Fruit fly (Drosophila melanogaster) whole organism, embryonic: ENCODE data around the gene CG17321.
A peak's percentile ranks its signal among the peaks of the same experiment; 100 is the strongest.

ENCODE experiments used
- Ada2b ChIP-seq: fragments of 200-800 bp; sonication (Bioruptor generic); IDR thresholded peaks from 2 replicates; pipeline ENCODE4 v1.3.6; 2022; ENCODE audit warnings: missing biosample characterization, missing genetic modification characterization
- Atf3 ChIP-seq: fragments of 200-800 bp; sonication (Bioruptor generic); optimal IDR thresholded peaks from 3 replicates; lab custom pipeline; 2016; ENCODE audit warnings: missing biosample characterization, missing genetic modification characterization
- CG12155 ChIP-seq: fragments of 200-800 bp; sonication (Bioruptor generic); optimal IDR thresholded peaks from 3 replicates; lab custom pipeline; 2016; ENCODE audit warnings: missing biosample characterization, missing genetic modification characterization
- CG12236 ChIP-seq: fragments of 200-800 bp; sonication (Bioruptor generic); optimal IDR thresholded peaks from 2 replicates; lab custom pipeline; 2016; ENCODE audit warnings: missing biosample characterization, missing genetic modification characterization
- CG14667 ChIP-seq: fragments of 200-800 bp; sonication (Bioruptor generic); IDR thresholded peaks from 2 replicates; pipeline ENCODE4 v1.3.6; 2022; ENCODE audit warnings: missing biosample characterization, missing genetic modification characterization
- CG15269 ChIP-seq: fragments of 200-800 bp; sonication (Bioruptor generic); optimal IDR thresholded peaks from 2 replicates; lab custom pipeline; 2018; ENCODE audit warnings: missing biosample characterization, mild to moderate bottlenecking, missing genetic modification characterization, moderate library complexity
- CG17328 ChIP-seq: fragments of 200-800 bp; sonication (Bioruptor generic); IDR thresholded peaks from 2 replicates; pipeline ENCODE4 v1.3.6; 2022; ENCODE audit warnings: missing biosample characterization, missing genetic modification characterization
- CG17361 ChIP-seq: fragments of 200-800 bp; sonication (Bioruptor generic); IDR thresholded peaks from 3 replicates; pipeline ENCODE4 v1.3.6; 2022; ENCODE audit warnings: missing biosample characterization, missing genetic modification characterization
- CG2889 ChIP-seq: fragments of 200-800 bp; sonication (Bioruptor generic); IDR thresholded peaks from 3 replicates; pipeline ENCODE4 v1.3.6; 2022; ENCODE audit warnings: missing biosample characterization, missing genetic modification characterization
- CG30403 ChIP-seq: fragments of 200-800 bp; sonication (Bioruptor generic); optimal IDR thresholded peaks from 3 replicates; lab custom pipeline; 2016; ENCODE audit warnings: missing biosample characterization, missing genetic modification characterization
- CG30431 ChIP-seq: fragments of 200-800 bp; sonication (Bioruptor generic); optimal IDR thresholded peaks from 2 replicates; lab custom pipeline; 2017; ENCODE audit warnings: missing biosample characterization, missing genetic modification characterization
- CG32772 ChIP-seq: fragments of 200-800 bp; sonication (Bioruptor generic); IDR thresholded peaks from 2 replicates; pipeline ENCODE4 v1.3.6; 2022; ENCODE audit warnings: missing biosample characterization, missing genetic modification characterization
- CG3407 ChIP-seq: fragments of 200-800 bp; sonication (Bioruptor generic); optimal IDR thresholded peaks from 2 replicates; lab custom pipeline; 2018; ENCODE audit warnings: missing biosample characterization, mild to moderate bottlenecking, missing genetic modification characterization
- CG6272 ChIP-seq: fragments of 200-800 bp; sonication (Bioruptor generic); IDR thresholded peaks from 2 replicates; pipeline ENCODE4 v1.3.6; 2022; ENCODE audit warnings: missing biosample characterization, missing genetic modification characterization
- CG7372 ChIP-seq: fragments of 200-800 bp; sonication (Bioruptor generic); IDR thresholded peaks from 2 replicates; pipeline ENCODE4 v1.3.6; 2022; ENCODE audit warnings: missing biosample characterization, missing genetic modification characterization
- CG7786 ChIP-seq: fragments of 200-800 bp; sonication (Bioruptor generic); optimal IDR thresholded peaks from 2 replicates; lab custom pipeline; 2016; ENCODE audit warnings: missing biosample characterization, missing genetic modification characterization
- CG9609 ChIP-seq: fragments of 200-800 bp; sonication (Bioruptor generic); optimal IDR thresholded peaks from 3 replicates; lab custom pipeline; 2016; ENCODE audit warnings: missing biosample characterization, missing genetic modification characterization
- CG9817 ChIP-seq: fragments of 200-800 bp; sonication (Bioruptor generic); optimal IDR thresholded peaks from 2 replicates; lab custom pipeline; 2018; ENCODE audit warnings: missing biosample characterization, mild to moderate bottlenecking, missing genetic modification characterization, moderate library complexity
- CoRest ChIP-seq: fragments of 200-800 bp; sonication (Bioruptor generic); optimal IDR thresholded peaks from 3 replicates; lab custom pipeline; 2018; ENCODE audit warnings: missing biosample characterization, mild to moderate bottlenecking, missing genetic modification characterization, moderate library complexity
- CrebB ChIP-seq: fragments of 200-800 bp; sonication (Bioruptor generic); optimal IDR thresholded peaks from 3 replicates; lab custom pipeline; 2018; ENCODE audit warnings: missing biosample characterization, mild to moderate bottlenecking, missing genetic modification characterization
- D19B ChIP-seq: fragments of 200-800 bp; sonication (Bioruptor generic); optimal IDR thresholded peaks from 2 replicates; lab custom pipeline; 2017; ENCODE audit warnings: missing biosample characterization, mild to moderate bottlenecking, missing genetic modification characterization
- Hsf ChIP-seq: fragments of 200-800 bp; sonication (Bioruptor generic); optimal IDR thresholded peaks from 3 replicates; lab custom pipeline; 2016; ENCODE audit warnings: missing biosample characterization, missing genetic modification characterization
- MESR4 ChIP-seq: fragments of 200-800 bp; sonication (Bioruptor generic); optimal IDR thresholded peaks from 2 replicates; lab custom pipeline; 2018; ENCODE audit warnings: missing biosample characterization, mild to moderate bottlenecking, missing genetic modification characterization, moderate library complexity
- Nf-YC ChIP-seq: fragments of 200-800 bp; optimal IDR thresholded peaks from 3 replicates; lab custom pipeline; 2019; ENCODE audit warnings: missing biosample characterization, mild to moderate bottlenecking, missing genetic modification characterization, moderate library complexity
- Sry-β ChIP-seq: fragments of 200-800 bp; sonication (Bioruptor generic); optimal IDR thresholded peaks from 2 replicates; lab custom pipeline; 2018; ENCODE audit warnings: missing biosample characterization, mild to moderate bottlenecking, missing genetic modification characterization, moderate library complexity
- al ChIP-seq: fragments of 200-800 bp; sonication (Bioruptor generic); IDR thresholded peaks from 2 replicates; pipeline ENCODE4 v1.3.6; 2022; ENCODE audit warnings: missing biosample characterization, missing genetic modification characterization
- amos ChIP-seq: fragments of 200-800 bp; sonication (Bioruptor generic); IDR thresholded peaks from 2 replicates; pipeline ENCODE4 v1.3.6; 2022; ENCODE audit warnings: missing biosample characterization, missing genetic modification characterization; ENCODE audit not compliant: partially characterized antibody
- aop ChIP-seq: fragments of 200-800 bp; sonication (Bioruptor generic); IDR thresholded peaks from 2 replicates; pipeline ENCODE4 v1.3.6; 2022; ENCODE audit warnings: missing biosample characterization, missing genetic modification characterization
- ash1 ChIP-seq: fragments of 200-800 bp; sonication (Bioruptor generic); optimal IDR thresholded peaks from 2 replicates; lab custom pipeline; 2018; ENCODE audit warnings: missing biosample characterization, mild to moderate bottlenecking, missing genetic modification characterization
- bowl ChIP-seq: fragments of 200-800 bp; sonication (Bioruptor generic); IDR thresholded peaks from 2 replicates; pipeline ENCODE4 v1.3.6; 2022; ENCODE audit warnings: missing biosample characterization, missing genetic modification characterization
- chif ChIP-seq, 2 experiments: fragments of 200-800 bp; sonication (Bioruptor generic); optimal IDR thresholded peaks; 3 replicates each; lab custom pipeline; 2016; ENCODE audit warnings: missing biosample characterization in 2 of 2, missing genetic modification characterization in 2 of 2
- croc ChIP-seq: fragments of 200-800 bp; sonication (Bioruptor generic); conservative IDR thresholded peaks from 3 replicates; pipeline ENCODE4 v1.3.6; 2022; ENCODE audit warnings: missing biosample characterization, missing genetic modification characterization
- crol ChIP-seq: fragments of 200-800 bp; sonication (Bioruptor generic); IDR thresholded peaks from 2 replicates; pipeline ENCODE4 v1.3.6; 2022; ENCODE audit warnings: missing biosample characterization, missing genetic modification characterization
- cwo ChIP-seq: fragments of 200-800 bp; sonication (Bioruptor generic); optimal IDR thresholded peaks from 3 replicates; lab custom pipeline; 2017; ENCODE audit warnings: missing biosample characterization, missing genetic modification characterization, mild to moderate bottlenecking, moderate library complexity, missing genetic modification reagents
- dan ChIP-seq: fragments of 200-800 bp; sonication (Bioruptor generic); IDR thresholded peaks from 2 replicates; pipeline ENCODE4 v1.3.6; 2022; ENCODE audit warnings: missing biosample characterization, missing genetic modification characterization
- dpn ChIP-seq, 2 experiments: fragments of 200-800 bp; sonication (Bioruptor generic); optimal IDR thresholded peaks; 3 replicates each; lab custom pipeline; 2016; ENCODE audit warnings: missing biosample characterization in 2 of 2, missing genetic modification characterization in 2 of 2
- emc ChIP-seq: fragments of 200-800 bp; sonication (Bioruptor generic); optimal IDR thresholded peaks from 2 replicates; lab custom pipeline; 2016; ENCODE audit warnings: missing biosample characterization, missing genetic modification characterization
- gfzf ChIP-seq: fragments of 200-800 bp; sonication (Bioruptor generic); optimal IDR thresholded peaks from 2 replicates; lab custom pipeline; 2016; ENCODE audit warnings: missing biosample characterization, mild to moderate bottlenecking, missing genetic modification characterization, moderate library complexity
- grn ChIP-seq: fragments of 200-800 bp; sonication (Bioruptor generic); optimal IDR thresholded peaks from 3 replicates; lab custom pipeline; 2017; ENCODE audit warnings: missing biosample characterization, missing genetic modification characterization
- ham ChIP-seq: fragments of 200-800 bp; sonication (Bioruptor generic); IDR thresholded peaks from 2 replicates; pipeline ENCODE4 v1.3.6; 2022; ENCODE audit warnings: missing biosample characterization, missing genetic modification characterization
- klu ChIP-seq: fragments of 200-800 bp; sonication (Bioruptor generic); IDR thresholded peaks from 2 replicates; pipeline ENCODE4 v1.3.6; 2022; ENCODE audit warnings: missing biosample characterization, missing genetic modification characterization
- pan ChIP-seq, 4 experiments: fragments of >200 bp in 3 of 4; fragments of 200-800 bp in 1 of 4; sonication (Bioruptor generic) in 1 of 4; optimal IDR thresholded peaks in 3 of 4; IDR thresholded peaks in 1 of 4; 2 replicates each; pipeline versions ENCODE4 v1.3.6 to Lab custom; 2017 to 2022; ENCODE audit warnings: missing biosample characterization in 2 of 4, missing genetic modification characterization in 2 of 4, mixed read lengths in 1 of 4
- psq ChIP-seq: fragments of 200-800 bp; sonication (Bioruptor generic); optimal IDR thresholded peaks from 2 replicates; lab custom pipeline; 2017; ENCODE audit warnings: missing biosample characterization, missing genetic modification characterization
- sens ChIP-seq: fragments of 200-800 bp; sonication (Bioruptor generic); peaks from one replicate; lab custom pipeline; 2016; ENCODE audit warnings: missing biosample characterization, missing genetic modification characterization
- so ChIP-seq: fragments of 200-800 bp; sonication (Bioruptor generic); IDR thresholded peaks from 3 replicates; pipeline ENCODE4 v1.3.6; 2022; ENCODE audit warnings: missing biosample characterization, missing genetic modification characterization
- tin ChIP-seq: fragments of 200-800 bp; sonication (Bioruptor generic); optimal IDR thresholded peaks from 3 replicates; lab custom pipeline; 2016; ENCODE audit warnings: missing biosample characterization, missing genetic modification characterization
- tna ChIP-seq: fragments of 200-800 bp; sonication (Bioruptor generic); IDR thresholded peaks from 2 replicates; pipeline ENCODE4 v1.3.6; 2022; ENCODE audit warnings: missing biosample characterization, missing genetic modification characterization; ENCODE audit not compliant: partially characterized antibody
- trh ChIP-seq: fragments of 200-800 bp; sonication (Bioruptor generic); optimal IDR thresholded peaks from 2 replicates; lab custom pipeline; 2016; ENCODE audit warnings: missing biosample characterization, missing genetic modification characterization
- wek ChIP-seq: fragments of 200-800 bp; sonication (Bioruptor generic); optimal IDR thresholded peaks from 3 replicates; lab custom pipeline; 2018; ENCODE audit warnings: missing biosample characterization, mild to moderate bottlenecking, missing genetic modification characterization, moderate library complexity

Gene CG17321

dm6 chr2L:18839143-18839872 is 5.7 kb upstream of the CG17321 start, which contains the start of gene CG10600 (continued):
- TF ChIP-seq CG14667 (GFP tag; lab: Robert Waterston, UW) = peak; percentile 59
- TF ChIP-seq CG3407 (GFP tag; lab: Kevin White, UChicago) = peak; percentile 61
- TF ChIP-seq Hsf = peak; percentile 92
- TF ChIP-seq wek (GFP tag; lab: Kevin White, UChicago) = peak; percentile 39
- no peak for TF ChIP-seq bowl (GFP tag; lab: Robert Waterston, UW)
- TF ChIP-seq Sry-β (GFP tag; lab: Kevin White, UChicago) = no peak
- TF ChIP-seq CG17328 (GFP tag; lab: Robert Waterston, UW) = peak; percentile 68
- TF ChIP-seq MESR4 (GFP tag; lab: Kevin White, UChicago) = peak; percentile 84
- peak; percentile 89 for TF ChIP-seq tin (GFP tag; lab: Kevin White, UChicago)
- TF ChIP-seq CG30431 = peak; percentile 59
- no peak for TF ChIP-seq pan (optimal IDR thresholded peaks at IDR 0.05; lab: Kevin White, UChicago)
- TF ChIP-seq pan (GFP tag; optimal IDR thresholded peaks at IDR 0.05 in 1 of 2, IDR thresholded peaks at IDR 0.05 in 1 of 2) = peak in 1 of 2 experiments; percentile 74
- TF ChIP-seq gfzf (GFP tag; lab: Kevin White, UChicago) = peak; percentile 44
- peak; percentile 72 for TF ChIP-seq CG9817 (tag; lab: Kevin White, UChicago)
- TF ChIP-seq Ada2b (GFP tag; lab: Robert Waterston, UW) = peak; percentile 44
- TF ChIP-seq crol (GFP tag; lab: Robert Waterston, UW) = no peak
- TF ChIP-seq CG12236 (GFP tag; lab: Kevin White, UChicago) = peak; percentile 67
- TF ChIP-seq Nf-YC (tag; lab: Kevin White, UChicago) = peak; percentile 59
- peak; percentile 75 for TF ChIP-seq tna (GFP tag; lab: Robert Waterston, UW)
- peak; percentile 30; the same call in 1 of the 2 replicates for TF ChIP-seq CG6272
- TF ChIP-seq aop (GFP tag; lab: Robert Waterston, UW) = no peak
- TF ChIP-seq croc (GFP tag; lab: Robert Waterston, UW) = no peak
- peak; percentile 76 for TF ChIP-seq emc
- TF ChIP-seq CG9609 (GFP tag; lab: Kevin White, UChicago) = peak; percentile 87
- peak; percentile 39; the same call in 1 of the 3 replicates for TF ChIP-seq CG2889
- TF ChIP-seq sens (GFP tag; lab: Kevin White, UChicago) = peak; percentile 93
- peak; percentile 90 to 91 for TF ChIP-seq dpn (GFP tag; optimal IDR thresholded peaks at IDR 0.05; lab: Kevin White, UChicago)
- peak; percentile 92 for TF ChIP-seq amos
- TF ChIP-seq CG7786 = peak; percentile 88
- peak; percentile 72 for TF ChIP-seq CoRest (tag; lab: Kevin White, UChicago)
- peak; percentile 86 for TF ChIP-seq CG30403 (GFP tag; lab: Kevin White, UChicago)
- no peak for TF ChIP-seq dan (GFP tag; lab: Robert Waterston, UW)
- peak; percentile 30 for TF ChIP-seq ash1 (GFP tag; lab: Kevin White, UChicago)
- TF ChIP-seq so (GFP tag; lab: Robert Waterston, UW) = no peak
- peak; percentile 16; the same call in 1 of the 2 replicates for TF ChIP-seq CG7372 (GFP tag; lab: Robert Waterston, UW)
- peak; percentile 69 for TF ChIP-seq psq
- peak; percentile 91 for TF ChIP-seq CG32772
- peak; percentile 56 for TF ChIP-seq trh (GFP tag; lab: Kevin White, UChicago)
- TF ChIP-seq CrebB = peak; percentile 64
- TF ChIP-seq chif (GFP tag; optimal IDR thresholded peaks at IDR 0.05; lab: Kevin White, UChicago) = peak; percentile 79 to 83
- TF ChIP-seq CG12155 (GFP tag; lab: Kevin White, UChicago) = peak; percentile 96
- peak; percentile 52 for TF ChIP-seq grn (GFP tag; lab: Kevin White, UChicago)
- TF ChIP-seq cwo = peak; percentile 65
- TF ChIP-seq klu = peak; percentile 64
- peak; percentile 45 for TF ChIP-seq D19B (GFP tag; lab: Kevin White, UChicago)
- peak; percentile 56 for TF ChIP-seq al
- TF ChIP-seq Atf3 (GFP tag; lab: Kevin White, UChicago) = peak; percentile 84
- no peak for TF ChIP-seq ham (GFP tag; lab: Robert Waterston, UW)
- peak; percentile 69 for TF ChIP-seq CG17361 (GFP tag; lab: Robert Waterston, UW)
- TF ChIP-seq CG15269 (tag; lab: Kevin White, UChicago) = no peak
